Fruit fly (Drosophila melanogaster) whole organism, embryonic: ENCODE data around the gene blanks.

Experiments
- CG3847 ChIP-seq: fragments of 200-800 bp; sonication (Bioruptor generic); IDR thresholded peaks from 2 replicates; pipeline ENCODE4 v1.3.6; 2022; ENCODE audit warnings: missing biosample characterization, missing genetic modification characterization
- lbe ChIP-seq: fragments of 200-800 bp; sonication (Bioruptor generic); optimal IDR thresholded peaks from 2 replicates; lab custom pipeline; 2016; ENCODE audit warnings: missing biosample characterization, mild to moderate bottlenecking, missing genetic modification characterization

- TF ChIP-seq CG3847 (GFP tag; lab: Robert Waterston, UW), result no peak
- TF ChIP-seq lbe (GFP tag; lab: Kevin White, UChicago), result no peak
Measured at dm6 chr3L:5522904-5523428, 24.2 kb upstream of the blanks start.
